Fruit fly (Drosophila melanogaster) whole organism, embryonic: Measurements from ENCODE around the gene Setx.

Experiments
- Ada2b ChIP-seq: fragments of 200-800 bp; sonication (Bioruptor generic); IDR thresholded peaks from 2 replicates; pipeline ENCODE4 v1.3.6; 2022; ENCODE audit warnings: missing biosample characterization, missing genetic modification characterization
- Antp ChIP-seq: fragments of 200-800 bp; sonication (Bioruptor generic); optimal IDR thresholded peaks from 3 replicates; lab custom pipeline; 2016; ENCODE audit warnings: missing biosample characterization, missing genetic modification characterization
- B-H2 ChIP-seq: fragments of 200-800 bp; sonication (Bioruptor generic); optimal IDR thresholded peaks from 2 replicates; lab custom pipeline; 2018; ENCODE audit warnings: missing biosample characterization, mild to moderate bottlenecking, missing genetic modification characterization
- CG10147 ChIP-seq: fragments of 200-800 bp; sonication (Bioruptor generic); optimal IDR thresholded peaks from 2 replicates; lab custom pipeline; 2019; ENCODE audit warnings: missing biosample characterization, mild to moderate bottlenecking, missing genetic modification characterization, moderate library complexity
- CG10431 ChIP-seq: fragments of 200-800 bp; sonication (Bioruptor generic); optimal IDR thresholded peaks from 3 replicates; lab custom pipeline; 2018; ENCODE audit warnings: missing biosample characterization, mild to moderate bottlenecking, missing genetic modification characterization
- CG10543 ChIP-seq: fragments of 200-800 bp; sonication (Bioruptor generic); optimal IDR thresholded peaks from 3 replicates; lab custom pipeline; 2017; ENCODE audit warnings: missing biosample characterization, mild to moderate bottlenecking, missing genetic modification characterization, moderate library complexity
- CG11696 ChIP-seq: fragments of 200-800 bp; sonication (Bioruptor generic); IDR thresholded peaks from 2 replicates; pipeline ENCODE4 v1.3.6; 2022; ENCODE audit warnings: missing biosample characterization, missing genetic modification characterization
- CG11723 ChIP-seq: fragments of 200-800 bp; sonication (Bioruptor generic); optimal IDR thresholded peaks from 2 replicates; lab custom pipeline; 2017; ENCODE audit warnings: missing biosample characterization, mild to moderate bottlenecking, missing genetic modification characterization
- CG12299 ChIP-seq: fragments of 200-800 bp; sonication (Bioruptor generic); optimal IDR thresholded peaks from 2 replicates; lab custom pipeline; 2018; ENCODE audit warnings: missing biosample characterization, mild to moderate bottlenecking, missing genetic modification characterization
- CG12769 ChIP-seq: fragments of 200-800 bp; sonication (Bioruptor generic); optimal IDR thresholded peaks from 2 replicates; lab custom pipeline; 2019; ENCODE audit warnings: missing biosample characterization, mild to moderate bottlenecking, missing genetic modification characterization, moderate library complexity
- CG13296 ChIP-seq: fragments of 200-800 bp; sonication (Bioruptor generic); optimal IDR thresholded peaks from 3 replicates; lab custom pipeline; 2018; ENCODE audit warnings: missing biosample characterization, mild to moderate bottlenecking, missing genetic modification characterization
- CG13775 ChIP-seq: fragments of 200-800 bp; sonication (Bioruptor generic); optimal IDR thresholded peaks from 3 replicates; lab custom pipeline; 2017; ENCODE audit warnings: missing biosample characterization, mild to moderate bottlenecking, missing genetic modification characterization
- CG14965 ChIP-seq: fragments of 200-800 bp; sonication (Bioruptor generic); optimal IDR thresholded peaks from 2 replicates; lab custom pipeline; 2016; ENCODE audit warnings: missing biosample characterization, missing genetic modification characterization, borderline replicate concordance
- CG18476 ChIP-seq: fragments of 200-800 bp; sonication (Bioruptor generic); optimal IDR thresholded peaks from 2 replicates; lab custom pipeline; 2016; ENCODE audit warnings: missing biosample characterization, mild to moderate bottlenecking, missing genetic modification characterization
- CG30020 ChIP-seq: fragments of 200-800 bp; optimal IDR thresholded peaks from 2 replicates; lab custom pipeline; 2019; ENCODE audit warnings: missing biosample characterization, mild to moderate bottlenecking, missing genetic modification characterization, moderate library complexity
- CG34224 ChIP-seq: fragments of 200-800 bp; sonication (Bioruptor generic); IDR thresholded peaks from 3 replicates; pipeline ENCODE4 v1.3.6; 2022; ENCODE audit warnings: missing biosample characterization, missing genetic modification characterization; ENCODE audit not compliant: partially characterized antibody
- CG34376 ChIP-seq: fragments of 200-800 bp; sonication (Bioruptor generic); optimal IDR thresholded peaks from 2 replicates; lab custom pipeline; 2018; ENCODE audit warnings: missing biosample characterization, mild to moderate bottlenecking, missing genetic modification characterization
- CG4617 ChIP-seq: fragments of 200-800 bp; sonication (Bioruptor generic); optimal IDR thresholded peaks from 3 replicates; lab custom pipeline; 2016; ENCODE audit warnings: missing biosample characterization, missing genetic modification characterization, borderline replicate concordance
- CG4730 ChIP-seq: fragments of 200-800 bp; sonication (Bioruptor generic); IDR thresholded peaks from 2 replicates; pipeline ENCODE4 v1.3.6; 2022; ENCODE audit warnings: missing biosample characterization, missing genetic modification characterization
- CG5180 ChIP-seq: fragments of 200-800 bp; sonication (Bioruptor generic); optimal IDR thresholded peaks from 3 replicates; lab custom pipeline; 2017; ENCODE audit warnings: missing biosample characterization, missing genetic modification characterization, mild to moderate bottlenecking, moderate library complexity, missing genetic modification reagents
- CG6854 ChIP-seq: fragments of 200-800 bp; sonication (Bioruptor generic); optimal IDR thresholded peaks from 3 replicates; lab custom pipeline; 2017; ENCODE audit warnings: missing biosample characterization, mild to moderate bottlenecking, missing genetic modification characterization
- CG7963 ChIP-seq: fragments of 200-800 bp; sonication (Bioruptor generic); IDR thresholded peaks from 3 replicates; pipeline ENCODE4 v1.3.6; 2022; ENCODE audit warnings: missing biosample characterization, missing genetic modification characterization; ENCODE audit not compliant: partially characterized antibody
- CG8765 ChIP-seq: fragments of 200-800 bp; sonication (Bioruptor generic); IDR thresholded peaks from 2 replicates; pipeline ENCODE4 v1.3.6; 2022; ENCODE audit warnings: missing biosample characterization, missing genetic modification characterization
- CG9817 ChIP-seq: fragments of 200-800 bp; sonication (Bioruptor generic); optimal IDR thresholded peaks from 2 replicates; lab custom pipeline; 2018; ENCODE audit warnings: missing biosample characterization, mild to moderate bottlenecking, missing genetic modification characterization, moderate library complexity
- CG9932 ChIP-seq: fragments of 200-800 bp; sonication (Bioruptor generic); IDR thresholded peaks from 2 replicates; pipeline ENCODE4 v1.3.6; 2022; ENCODE audit warnings: missing biosample characterization, missing genetic modification characterization
- Camta ChIP-seq: fragments of 200-800 bp; sonication (Bioruptor generic); optimal IDR thresholded peaks from 2 replicates; lab custom pipeline; 2016; ENCODE audit warnings: missing biosample characterization, missing genetic modification characterization
- Dp ChIP-seq: fragments of 200-800 bp; sonication (Bioruptor generic); optimal IDR thresholded peaks from 2 replicates; lab custom pipeline; 2018; ENCODE audit warnings: missing biosample characterization, mild to moderate bottlenecking, missing genetic modification characterization, moderate library complexity
- Hey ChIP-seq: fragments of 200-800 bp; sonication (Bioruptor generic); optimal IDR thresholded peaks from 3 replicates; lab custom pipeline; 2018; ENCODE audit warnings: missing biosample characterization, mild to moderate bottlenecking, missing genetic modification characterization
- Stat92E ChIP-seq, 3 experiments: fragments of >200 bp in 2 of 3; fragments of 200-800 bp in 1 of 3; sonication (Bioruptor generic) in 1 of 3; optimal IDR thresholded peaks; 2 replicates each; lab custom pipeline; 2017 to 2019; ENCODE audit warnings: missing biosample characterization in 3 of 3, missing genetic modification characterization in 3 of 3, mild to moderate bottlenecking in 1 of 3, moderate library complexity in 1 of 3
- YL-1 ChIP-seq: fragments of 200-800 bp; sonication (Bioruptor generic); optimal IDR thresholded peaks from 3 replicates; lab custom pipeline; 2017; ENCODE audit warnings: missing biosample characterization, mild to moderate bottlenecking, missing genetic modification characterization
- btn ChIP-seq: fragments of 200-800 bp; sonication (Bioruptor generic); optimal IDR thresholded peaks from 2 replicates; lab custom pipeline; 2016; ENCODE audit warnings: missing biosample characterization, missing genetic modification characterization
- cad ChIP-seq: fragments of >200 bp; optimal IDR thresholded peaks from 2 replicates; lab custom pipeline; 2017; ENCODE audit warnings: missing biosample characterization, missing genetic modification characterization
- caup ChIP-seq: fragments of 200-800 bp; sonication (Bioruptor generic); optimal IDR thresholded peaks from 3 replicates; lab custom pipeline; 2017; ENCODE audit warnings: missing biosample characterization, mild to moderate bottlenecking, missing genetic modification characterization, moderate library complexity; ENCODE audit not compliant: severe bottlenecking
- chinmo ChIP-seq: fragments of 200-800 bp; sonication (Bioruptor generic); IDR thresholded peaks from 4 replicates; pipeline ENCODE4 v1.3.6; 2022; ENCODE audit warnings: missing biosample characterization, missing genetic modification characterization; ENCODE audit not compliant: partially characterized antibody
- crol ChIP-seq: fragments of 200-800 bp; sonication (Bioruptor generic); IDR thresholded peaks from 2 replicates; pipeline ENCODE4 v1.3.6; 2022; ENCODE audit warnings: missing biosample characterization, missing genetic modification characterization
- exex ChIP-seq: fragments of 200-800 bp; sonication (Bioruptor generic); optimal IDR thresholded peaks from 4 replicates; lab custom pipeline; 2018; ENCODE audit warnings: missing biosample characterization, mild to moderate bottlenecking, missing genetic modification characterization, moderate library complexity
- hb ChIP-seq: fragments of 200-800 bp; sonication (Bioruptor generic); IDR thresholded peaks from 3 replicates; pipeline ENCODE4 v1.3.6; 2022; ENCODE audit warnings: missing biosample characterization, missing genetic modification characterization; ENCODE audit not compliant: partially characterized antibody
- hth ChIP-seq: fragments of >200 bp; optimal IDR thresholded peaks from 2 replicates; lab custom pipeline; 2017; ENCODE audit warnings: inconsistent platforms
- jigr1 ChIP-seq: fragments of 200-800 bp; sonication (Bioruptor generic); IDR thresholded peaks from 3 replicates; pipeline ENCODE4 v1.3.6; 2022; ENCODE audit warnings: missing biosample characterization, missing genetic modification characterization
- mld ChIP-seq: fragments of 200-800 bp; sonication (Bioruptor generic); IDR thresholded peaks from 3 replicates; pipeline ENCODE4 v1.3.6; 2022; ENCODE audit warnings: missing biosample characterization, missing genetic modification characterization; ENCODE audit not compliant: partially characterized antibody
- phol ChIP-seq: fragments of 200-800 bp; sonication (Bioruptor generic); optimal IDR thresholded peaks from 3 replicates; lab custom pipeline; 2018; ENCODE audit warnings: missing biosample characterization, mild to moderate bottlenecking, missing genetic modification characterization, moderate library complexity
- rib ChIP-seq: fragments of 200-800 bp; sonication (Bioruptor generic); IDR thresholded peaks from 2 replicates; pipeline ENCODE4 v1.3.6; 2022; ENCODE audit warnings: missing biosample characterization, missing genetic modification characterization
- ro ChIP-seq: fragments of 200-800 bp; sonication (Bioruptor generic); IDR thresholded peaks from 2 replicates; pipeline ENCODE4 v1.3.6; 2022; ENCODE audit warnings: missing biosample characterization, missing genetic modification characterization
- shn ChIP-seq: fragments of 200-800 bp; sonication (Bioruptor generic); optimal IDR thresholded peaks from 3 replicates; lab custom pipeline; 2016; ENCODE audit warnings: missing biosample characterization, missing genetic modification characterization
- sim ChIP-seq: fragments of 200-800 bp; sonication (Bioruptor generic); IDR thresholded peaks from 2 replicates; pipeline ENCODE4 v1.3.6; 2022; ENCODE audit warnings: missing biosample characterization, missing genetic modification characterization
- stc ChIP-seq: fragments of 200-800 bp; sonication (Bioruptor generic); IDR thresholded peaks from 2 replicates; pipeline ENCODE4 v1.3.6; 2022; ENCODE audit warnings: missing biosample characterization, missing genetic modification characterization
- tio ChIP-seq: fragments of 200-800 bp; sonication (Bioruptor generic); optimal IDR thresholded peaks from 2 replicates; lab custom pipeline; 2017; ENCODE audit warnings: missing biosample characterization, missing genetic modification characterization, inconsistent platforms
- tup ChIP-seq: fragments of 200-800 bp; sonication (Bioruptor generic); optimal IDR thresholded peaks from 2 replicates; lab custom pipeline; 2016; ENCODE audit warnings: missing biosample characterization, mild to moderate bottlenecking, missing genetic modification characterization, moderate library complexity
- zf30C ChIP-seq: fragments of 200-800 bp; sonication (Bioruptor generic); optimal IDR thresholded peaks from 3 replicates; lab custom pipeline; 2018; ENCODE audit warnings: missing biosample characterization, mild to moderate bottlenecking, missing genetic modification characterization

Setx gene

DNA sequence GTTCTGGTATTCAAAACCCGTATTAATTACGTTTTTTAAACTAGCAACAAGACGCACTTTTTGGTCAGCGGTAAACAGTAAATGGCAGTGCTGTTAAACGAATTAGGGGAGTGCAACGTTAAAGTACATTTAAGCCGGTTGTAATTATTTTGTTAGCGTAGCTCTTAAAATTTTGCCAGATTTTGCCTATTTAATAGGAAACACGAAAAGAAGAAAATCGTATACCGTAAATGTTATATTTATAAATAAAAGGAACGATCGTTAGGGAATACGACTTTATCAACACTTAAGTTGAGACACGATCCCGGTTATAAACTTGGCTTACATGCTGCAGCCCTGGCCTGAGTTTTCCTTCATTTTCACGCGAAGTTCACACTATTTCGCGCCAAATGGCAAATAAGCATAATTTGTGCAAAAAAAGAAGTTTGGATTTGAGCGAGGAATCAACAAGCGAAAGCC lies at the start of gene Setx, which contains the start of gene mus301:
Gene Setx, minus strand, starts transcription at position 51 of the 459 bp plus-strand sequence.
Gene mus301, plus strand, starts transcription at position 361 of the 459 bp plus-strand sequence.
- no peak for TF ChIP-seq hb (GFP tag; lab: Robert Waterston, UW)
- TF ChIP-seq stc (GFP tag; lab: Robert Waterston, UW): no peak
- TF ChIP-seq zf30C (GFP tag; lab: Kevin White, UChicago): no peak
- TF ChIP-seq CG30020: no peak
- peak; percentile 94 for TF ChIP-seq CG9932 (GFP tag; lab: Robert Waterston, UW)
- peak; percentile 64 for TF ChIP-seq CG11723 (GFP tag; lab: Kevin White, UChicago)
- TF ChIP-seq jigr1: no peak
- no peak for TF ChIP-seq CG34224
- TF ChIP-seq YL-1 (GFP tag; lab: Kevin White, UChicago): peak; percentile 86
- TF ChIP-seq btn (GFP tag; lab: Kevin White, UChicago): peak; percentile 58
- TF ChIP-seq CG13296: peak; percentile 60
- TF ChIP-seq phol (tag; lab: Kevin White, UChicago): peak; percentile 88
- peak; percentile 45; the same call in 1 of the 2 replicates for TF ChIP-seq CG8765
- TF ChIP-seq exex: no peak
- no peak for TF ChIP-seq CG10147 (GFP tag; lab: Kevin White, UChicago)
- TF ChIP-seq CG12769: no peak
- no peak for TF ChIP-seq CG5180 (GFP tag; lab: Kevin White, UChicago)
- TF ChIP-seq CG9817 (tag; lab: Kevin White, UChicago): peak; percentile 86
- TF ChIP-seq cad (GFP tag; lab: Kevin White, UChicago): no peak
- TF ChIP-seq CG34376 (GFP tag; lab: Kevin White, UChicago): peak; percentile 41
- TF ChIP-seq caup (GFP tag; lab: Kevin White, UChicago): peak; percentile 81
- no peak for TF ChIP-seq hth (lab: Kevin White, UChicago)
- no peak for TF ChIP-seq CG6854 (GFP tag; lab: Kevin White, UChicago)
- TF ChIP-seq tup (GFP tag; lab: Kevin White, UChicago): peak; percentile 70
- peak; percentile 73 for TF ChIP-seq rib (GFP tag; lab: Robert Waterston, UW)
- peak; percentile 77 for TF ChIP-seq Antp
- TF ChIP-seq CG11696 (GFP tag; lab: Robert Waterston, UW): no peak
- TF ChIP-seq B-H2 (GFP tag; lab: Kevin White, UChicago): peak; percentile 75
- 0 out of 2 replicates have a peak, but pooled peaks have one; percentile 40 for TF ChIP-seq ro (GFP tag; lab: Robert Waterston, UW)
- TF ChIP-seq Dp (GFP tag; lab: Kevin White, UChicago): peak; percentile 85
- TF ChIP-seq CG10431 (GFP tag; lab: Kevin White, UChicago): peak; percentile 29
- TF ChIP-seq CG4617 (GFP tag; lab: Kevin White, UChicago): peak; percentile 95
- TF ChIP-seq sim: no peak
- TF ChIP-seq CG4730 (GFP tag; lab: Robert Waterston, UW): peak; percentile 36; the same call in 1 of the 2 replicates
- TF ChIP-seq shn (GFP tag; lab: Kevin White, UChicago): peak; percentile 76
- TF ChIP-seq Hey: no peak
- peak; percentile 58 for TF ChIP-seq Ada2b (GFP tag; lab: Robert Waterston, UW)
- TF ChIP-seq CG13775: peak; percentile 84
- TF ChIP-seq CG18476 (GFP tag; lab: Kevin White, UChicago): peak; percentile 82
- peak in 1 of 3 experiments; percentile 19 for TF ChIP-seq Stat92E (GFP tag; optimal IDR thresholded peaks at IDR 0.05; lab: Kevin White, UChicago)
- TF ChIP-seq Camta (GFP tag; lab: Kevin White, UChicago): peak; percentile 84
- no peak for TF ChIP-seq crol (GFP tag; lab: Robert Waterston, UW)
- no peak for TF ChIP-seq CG7963 (GFP tag; lab: Robert Waterston, UW)
- TF ChIP-seq chinmo (GFP tag; lab: Robert Waterston, UW): no peak
- peak; percentile 78 for TF ChIP-seq tio (GFP tag; lab: Kevin White, UChicago)
- peak; percentile 36 for TF ChIP-seq CG12299 (tag; lab: Kevin White, UChicago)
- TF ChIP-seq CG14965 (GFP tag; lab: Kevin White, UChicago): no peak
- no peak for TF ChIP-seq mld (GFP tag; lab: Robert Waterston, UW)
- peak; percentile 75 for TF ChIP-seq CG10543
